Worm (Caenorhabditis elegans): ENCODE data around the gene srw-6.

DNA sequence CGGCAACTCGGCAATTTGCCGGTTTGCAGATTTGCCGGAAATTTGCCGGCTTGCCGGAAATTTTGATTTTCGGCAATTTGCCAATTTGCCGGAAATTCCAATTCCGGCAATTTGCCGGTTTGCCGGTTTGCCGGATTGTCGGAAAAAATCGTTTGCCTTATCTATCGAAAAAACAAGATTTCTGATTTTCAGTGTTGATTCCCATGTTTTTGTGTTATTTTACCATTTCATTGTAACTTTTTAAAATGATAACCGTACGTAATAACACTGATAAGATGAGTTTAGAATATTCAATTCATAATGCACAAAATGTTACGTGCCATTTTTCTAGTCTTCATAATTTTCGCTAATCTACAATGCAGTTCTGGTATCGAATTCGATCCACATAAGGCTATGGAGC is 47.6 kb upstream of the srw-6 start, which contains the start of gene oac-55:
- no peak for TF ChIP-seq aly-2 (tag; optimal IDR thresholded peaks at IDR 0.05)
- no peak for TF ChIP-seq daf-8 (GFP tag; IDR thresholded peaks at IDR 0.05)
- no peak for TF ChIP-seq ztf-11 (tag; optimal IDR thresholded peaks at IDR 0.05)
